Worm (Caenorhabditis elegans) whole organism, L4 larva: ENCODE results near the gene cap-1.

ENCODE experiments used
- D1046.2 ChIP-seq: fragments of 200-800 bp; sonication (Bioruptor generic); IDR thresholded peaks from 2 replicates; pipeline ENCODE4 v1.3.6; 2022; ENCODE audit warnings: missing genetic modification characterization, missing compliant biosample characterization
- F10B5.3 ChIP-seq: sonication (generic microtip); optimal IDR thresholded peaks from 2 replicates; lab custom pipeline; 2016; ENCODE audit warnings: mild to moderate bottlenecking, missing genetic modification characterization, missing compliant biosample characterization
- F26F4.8 ChIP-seq: fragments of 200-800 bp; sonication (Bioruptor generic); conservative IDR thresholded peaks from 2 replicates; pipeline ENCODE4 v1.3.6; 2022; ENCODE audit warnings: missing genetic modification characterization, missing compliant biosample characterization
- F44E2.7 ChIP-seq: fragments of 200-800 bp; sonication (Bioruptor generic); IDR thresholded peaks from 2 replicates; pipeline ENCODE4 v2.1.2; 2022; ENCODE audit warnings: missing genetic modification characterization, missing compliant biosample characterization
- T20F7.1 ChIP-seq: fragments of 200-800 bp; sonication (Bioruptor generic); optimal IDR thresholded peaks from 2 replicates; lab custom pipeline; 2018; ENCODE audit warnings: mild to moderate bottlenecking, missing genetic modification characterization, missing compliant biosample characterization
- Y48G9A.11 ChIP-seq: fragments of 200-800 bp; sonication (Bioruptor generic); IDR thresholded peaks from 2 replicates; pipeline ENCODE4 v1.3.6; 2022; ENCODE audit warnings: missing genetic modification reagents, missing genetic modification characterization, missing compliant biosample characterization
- Y5F2A.4 ChIP-seq: fragments of 200-800 bp; sonication (Bioruptor generic); optimal IDR thresholded peaks from 2 replicates; lab custom pipeline; 2018; ENCODE audit warnings: mild to moderate bottlenecking, missing genetic modification characterization, missing compliant biosample characterization
- ZK337.2 ChIP-seq: fragments of 200-800 bp; sonication (Bioruptor generic); IDR thresholded peaks from 2 replicates; pipeline ENCODE4 v1.3.6; 2022; ENCODE audit warnings: missing genetic modification reagents, missing genetic modification characterization, missing compliant biosample characterization
- ZK546.5 ChIP-seq, 2 experiments: sonication (generic microtip); optimal IDR thresholded peaks; 2 replicates each; lab custom pipeline; 2017; ENCODE audit warnings: missing biosample characterization in 2 of 2, missing genetic modification characterization in 2 of 2
- ama-1 ChIP-seq: fragments of 150-350 bp; optimal IDR thresholded peaks from 2 replicates; lab custom pipeline; 2014; ENCODE audit warnings: inconsistent platforms, mixed read lengths
- ceh-28 ChIP-seq: fragments of 150-350 bp; optimal IDR thresholded peaks from 2 replicates; lab custom pipeline; 2014; ENCODE audit warnings: missing biosample characterization, missing genetic modification reagents, missing genetic modification characterization
- ceh-32 ChIP-seq: sonication (generic microtip); optimal IDR thresholded peaks from 2 replicates; lab custom pipeline; 2016; ENCODE audit warnings: mild to moderate bottlenecking, missing genetic modification characterization, missing compliant biosample characterization; ENCODE audit not compliant: poor library complexity
- ceh-62 ChIP-seq: sonication (generic microtip); optimal IDR thresholded peaks from 2 replicates; lab custom pipeline; 2017; ENCODE audit warnings: missing biosample characterization, missing genetic modification characterization
- ctbp-1 ChIP-seq: fragments of 200-800 bp; sonication (Bioruptor generic); IDR thresholded peaks from 2 replicates; pipeline ENCODE4 v1.3.6; 2022; ENCODE audit warnings: missing genetic modification reagents, missing genetic modification characterization, missing compliant biosample characterization
- daf-16 ChIP-seq, 3 experiments: sonication (generic microtip); optimal IDR thresholded peaks; 2 replicates each; lab custom pipeline; 2016 to 2017; ENCODE audit warnings: missing genetic modification characterization in 3 of 3, missing genetic modification reagents in 3 of 3, mild to moderate bottlenecking in 2 of 3, missing compliant biosample characterization in 2 of 3, missing biosample characterization in 1 of 3, moderate library complexity in 1 of 3
- daf-19 ChIP-seq: fragments of 200-800 bp; sonication (Bioruptor generic); conservative IDR thresholded peaks from 2 replicates; pipeline ENCODE4 v1.3.6; 2022; ENCODE audit warnings: missing genetic modification characterization, missing compliant biosample characterization
- daf-8 ChIP-seq: fragments of 200-800 bp; sonication (Bioruptor generic); IDR thresholded peaks from 2 replicates; pipeline ENCODE4 v1.3.6; 2022; ENCODE audit warnings: missing genetic modification characterization, missing compliant biosample characterization
- dmd-6 ChIP-seq: fragments of 200-800 bp; sonication (Bioruptor generic); IDR thresholded peaks from 2 replicates; pipeline ENCODE4 v1.3.6; 2022; ENCODE audit warnings: missing genetic modification reagents, missing genetic modification characterization, missing compliant biosample characterization
- dmd-9 ChIP-seq: fragments of 200-800 bp; sonication (Bioruptor generic); IDR thresholded peaks from 2 replicates; pipeline ENCODE4 v1.3.6; 2022; ENCODE audit warnings: missing genetic modification reagents, missing genetic modification characterization, missing compliant biosample characterization
- egl-27 ChIP-seq: sonication (generic microtip); optimal IDR thresholded peaks from 3 replicates; lab custom pipeline; 2017; ENCODE audit warnings: missing biosample characterization, missing genetic modification reagents, missing genetic modification characterization
- gei-8 ChIP-seq: fragments of 200-800 bp; sonication (Bioruptor generic); optimal IDR thresholded peaks from 2 replicates; lab custom pipeline; 2018; ENCODE audit warnings: mild to moderate bottlenecking, missing genetic modification characterization, missing compliant biosample characterization
- hlh-11 ChIP-seq: fragments of 200-800 bp; sonication (Bioruptor generic); optimal IDR thresholded peaks from 2 replicates; lab custom pipeline; 2018; ENCODE audit warnings: mild to moderate bottlenecking, missing genetic modification characterization, missing compliant biosample characterization
- hlh-30 ChIP-seq: sonication (generic microtip); optimal IDR thresholded peaks from 2 replicates; lab custom pipeline; 2017; ENCODE audit warnings: antibody characterized with exemption, mild to moderate bottlenecking, missing genetic modification characterization, missing compliant biosample characterization; ENCODE audit not compliant: insufficient read depth
- lim-7 ChIP-seq: fragments of 200-800 bp; sonication (Bioruptor generic); IDR thresholded peaks from 2 replicates; pipeline ENCODE4 v1.3.6; 2022; ENCODE audit warnings: missing genetic modification characterization, missing compliant biosample characterization
- lin-38 ChIP-seq: fragments of 200-800 bp; sonication (Bioruptor generic); IDR thresholded peaks from 2 replicates; pipeline ENCODE4 v1.3.6; 2022; ENCODE audit warnings: missing genetic modification reagents, missing genetic modification characterization, missing compliant biosample characterization
- lin-39 ChIP-seq: fragments of 150-350 bp; optimal IDR thresholded peaks from 2 replicates; lab custom pipeline; 2014; ENCODE audit warnings: missing biosample characterization, missing genetic modification reagents, missing genetic modification characterization
- lir-3 ChIP-seq: sonication (generic microtip); optimal IDR thresholded peaks from 2 replicates; lab custom pipeline; 2016; ENCODE audit warnings: mild to moderate bottlenecking, missing genetic modification characterization, missing compliant biosample characterization
- mdl-1 ChIP-seq, 2 experiments: fragments of 150-350 bp in 1 of 2; sonication (generic microtip) in 1 of 2; optimal IDR thresholded peaks; 2 replicates each; lab custom pipeline; 2014 to 2017; ENCODE audit warnings: missing biosample characterization in 2 of 2, missing genetic modification characterization in 2 of 2
- mep-1 ChIP-seq: fragments of 150-350 bp; sonication (generic microtip); optimal IDR thresholded peaks from 3 replicates; lab custom pipeline; 2014; ENCODE audit warnings: missing biosample characterization, missing genetic modification characterization
- mes-2 ChIP-seq: sonication (generic microtip); optimal IDR thresholded peaks from 2 replicates; lab custom pipeline; 2016; ENCODE audit warnings: missing genotype, mild to moderate bottlenecking, missing genetic modification characterization, missing compliant biosample characterization; ENCODE audit not compliant: poor library complexity, severe bottlenecking
- mxl-3 ChIP-seq: fragments of 200-800 bp; sonication (Bioruptor generic); optimal IDR thresholded peaks from 2 replicates; lab custom pipeline; 2018; ENCODE audit warnings: mild to moderate bottlenecking, missing genetic modification characterization, missing compliant biosample characterization
- nhr-11 ChIP-seq: fragments of 150-350 bp; optimal IDR thresholded peaks from 2 replicates; lab custom pipeline; 2014; ENCODE audit warnings: missing biosample characterization, missing genetic modification characterization
- nhr-111 ChIP-seq: fragments of 200-800 bp; sonication (Bioruptor generic); optimal IDR thresholded peaks from 2 replicates; lab custom pipeline; 2018; ENCODE audit warnings: mild to moderate bottlenecking, missing genetic modification characterization, missing compliant biosample characterization
- nhr-237 ChIP-seq: sonication (generic microtip); optimal IDR thresholded peaks from 2 replicates; lab custom pipeline; 2017; ENCODE audit warnings: missing biosample characterization, missing genetic modification characterization
- nhr-48 ChIP-seq: sonication (generic microtip); optimal IDR thresholded peaks from 2 replicates; lab custom pipeline; 2016; ENCODE audit warnings: mild to moderate bottlenecking, missing genetic modification characterization, missing compliant biosample characterization
- nhr-77 ChIP-seq: fragments of 150-350 bp; optimal IDR thresholded peaks from 2 replicates; lab custom pipeline; 2014; ENCODE audit warnings: missing biosample characterization, missing genetic modification characterization
- php-3 ChIP-seq: fragments of 200-800 bp; sonication (Bioruptor generic); IDR thresholded peaks from 2 replicates; pipeline ENCODE4 v1.3.6; 2022; ENCODE audit warnings: missing genetic modification reagents, missing genetic modification characterization, missing compliant biosample characterization
- pqm-1 ChIP-seq: sonication (generic microtip); optimal IDR thresholded peaks from 2 replicates; lab custom pipeline; 2017; ENCODE audit warnings: missing biosample characterization, missing genetic modification characterization
- set-16 ChIP-seq: fragments of 200-800 bp; sonication (Bioruptor generic); IDR thresholded peaks from 2 replicates; pipeline ENCODE4 v1.3.6; 2022; ENCODE audit warnings: missing genetic modification reagents, missing genetic modification characterization, missing compliant biosample characterization
- skn-1 ChIP-seq: fragments of 150-350 bp; optimal IDR thresholded peaks from 2 replicates; lab custom pipeline; 2014; ENCODE audit warnings: missing biosample characterization, missing genetic modification characterization
- tra-1 ChIP-seq: fragments of 200-800 bp; sonication (Bioruptor generic); IDR thresholded peaks from 2 replicates; pipeline ENCODE4 v1.3.6; 2022; ENCODE audit warnings: missing genetic modification reagents, missing genetic modification characterization, missing compliant biosample characterization
- zip-2 ChIP-seq: fragments of 150-350 bp; optimal IDR thresholded peaks from 2 replicates; lab custom pipeline; 2014; ENCODE audit warnings: missing biosample characterization, missing genetic modification characterization

The cap-1 gene

DNA sequence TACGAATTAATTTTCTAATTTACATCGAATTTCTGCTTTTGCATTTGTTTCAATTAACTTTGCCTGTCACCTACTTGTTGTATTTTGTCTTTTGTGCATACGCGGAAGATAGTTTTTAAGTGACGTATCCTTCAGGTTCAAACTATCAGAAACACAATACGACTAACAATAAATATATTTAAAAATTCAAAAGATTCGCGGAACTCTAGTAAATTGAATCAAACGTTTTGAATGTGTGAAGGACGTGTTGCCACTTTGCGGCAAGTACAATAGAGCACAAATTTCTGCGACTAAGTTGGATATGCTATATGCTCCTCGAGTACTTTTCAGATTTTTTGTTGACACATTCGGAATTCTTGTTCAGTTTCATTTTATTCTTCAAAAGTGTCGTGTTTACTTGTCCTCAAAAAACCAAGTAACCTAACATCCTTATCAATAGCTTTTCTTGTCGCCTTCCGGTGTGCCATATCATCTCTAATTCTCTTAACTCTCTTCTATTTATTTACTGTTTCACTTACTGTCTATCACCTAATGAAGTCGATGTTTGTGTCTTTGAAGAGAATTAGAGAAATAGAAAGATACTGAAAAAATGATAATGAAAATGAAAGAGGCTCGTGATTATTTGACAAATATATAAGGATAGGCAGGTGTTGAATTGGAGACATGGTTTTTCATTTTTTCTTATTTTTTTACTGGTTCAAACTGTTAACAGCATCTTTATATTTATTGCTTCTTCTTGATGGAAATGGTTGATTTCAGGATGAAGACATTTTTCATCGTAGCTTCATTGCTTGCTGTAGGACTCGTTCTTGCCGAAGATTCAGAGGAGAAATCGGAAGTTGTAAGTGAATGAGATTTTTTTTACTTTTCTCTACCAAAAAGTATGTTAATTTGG, 41.2 kb downstream of the cap-1 start, which contains the start of gene srlf-7 (continued):
- peak; percentile 95 for TF ChIP-seq nhr-77 (tag; lab: Kevin White, UChicago)
- TF ChIP-seq, all 104 proteins: peak for 30

DNA sequence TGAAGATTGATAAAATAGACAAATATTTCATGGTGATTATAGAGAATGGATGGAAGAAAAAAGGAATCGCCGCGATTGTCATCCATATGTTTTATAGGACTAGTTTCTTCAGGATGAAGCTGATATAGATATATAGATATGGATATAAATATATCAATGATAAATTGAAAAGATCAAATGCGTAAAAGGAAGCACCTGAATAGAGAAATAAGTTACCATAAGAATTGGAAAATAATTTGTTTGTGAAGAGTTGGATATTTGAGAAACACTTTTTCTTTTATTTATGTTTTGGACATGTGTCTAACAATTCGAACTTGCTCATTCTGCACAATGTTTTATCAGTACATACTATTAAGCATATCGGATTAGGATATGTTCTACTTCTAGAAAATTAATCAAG, 42.0 kb downstream of the cap-1 start, which contains the start of gene C42D4.13:
Gene C42D4.13, minus strand, starts transcription at position 101 of the 400 bp plus-strand sequence.
- TF ChIP-seq nhr-237 (tag; lab: Kevin White, UChicago): no peak
- no peak for TF ChIP-seq lim-7 (GFP tag; lab: Robert Waterston, UW)
- TF ChIP-seq mdl-1 (tag; optimal IDR thresholded peaks at IDR 0.05; lab: Kevin White, UChicago): no peak

DNA sequence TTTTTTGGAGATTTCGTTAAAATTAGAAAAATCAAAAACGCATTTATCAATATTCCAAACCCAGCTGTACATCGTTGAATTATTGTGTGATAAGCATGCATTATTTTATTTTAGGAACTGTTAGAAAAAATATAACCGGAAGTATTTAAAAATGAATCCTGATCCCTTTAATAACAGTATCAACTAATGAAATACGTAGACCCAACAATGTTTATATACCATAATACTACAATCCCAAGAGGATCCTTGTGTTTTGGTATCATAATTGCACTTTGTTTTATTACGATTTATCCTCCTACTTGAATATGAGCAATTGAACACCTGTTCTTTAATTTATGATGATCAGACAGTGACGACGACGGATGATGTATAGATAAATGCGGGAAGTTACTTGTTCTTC, 43.3 kb downstream of the cap-1 start, which contains the start of gene str-249:
Gene str-249, minus strand, starts transcription at position 101 of the 400 bp plus-strand sequence.
- TF ChIP-seq mxl-3 (no peak), daf-8 (no peak), egl-27 (tag; lab: Kevin White, UChicago) (no peak), F26F4.8 (GFP tag; lab: Robert Waterston, UW) (no peak), set-16 (no peak), ceh-32 (no peak), zip-2 (tag; lab: Kevin White, UChicago) (no peak), lin-39 (tag; lab: Kevin White, UChicago) (no peak), nhr-111 (GFP tag; lab: Kevin White, UChicago) (no peak), D1046.2 (GFP tag; lab: Robert Waterston, UW) (no peak), ctbp-1 (GFP tag; lab: Robert Waterston, UW) (no peak)
- TF ChIP-seq, all 104 proteins: peak for 0

DNA sequence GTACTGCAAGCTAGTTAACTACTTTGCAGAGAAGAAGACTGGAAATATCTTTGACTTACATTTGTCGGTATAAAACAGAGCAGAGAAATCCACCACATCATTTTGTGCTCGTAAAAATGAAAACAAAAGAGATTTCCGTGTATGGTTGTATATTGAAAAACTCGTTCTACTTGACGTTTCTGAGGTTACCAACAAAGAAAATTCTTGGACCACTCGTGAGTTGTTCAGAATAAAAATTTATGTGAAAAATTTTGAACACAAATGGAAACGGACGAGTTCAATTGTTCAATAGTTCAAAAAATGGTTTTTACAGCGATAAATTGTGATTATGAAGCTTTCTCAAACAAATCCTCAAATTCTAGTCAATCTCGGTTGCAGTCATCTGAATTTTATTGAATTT, 45.4 kb downstream of the cap-1 start, which contains the start of gene clec-179:
Gene clec-179, minus strand, starts transcription at position 101 of the 400 bp plus-strand sequence.
- no peak for TF ChIP-seq dmd-9 (GFP tag; lab: Robert Waterston, UW)
- TF ChIP-seq lin-38 (GFP tag; lab: Robert Waterston, UW): no peak
- TF ChIP-seq skn-1 (tag; lab: Kevin White, UChicago): no peak
- TF ChIP-seq mep-1 (tag; lab: Kevin White, UChicago): no peak
- no peak for TF ChIP-seq hlh-30 (tag; lab: Kevin White, UChicago)
- TF ChIP-seq ZK546.5 (tag; optimal IDR thresholded peaks at IDR 0.05; lab: Kevin White, UChicago): no peak
- TF ChIP-seq ama-1 (lab: Kevin White, UChicago): no peak
- TF ChIP-seq F44E2.7 (GFP tag; lab: Robert Waterston, UW): no peak
- no peak for TF ChIP-seq daf-19 (GFP tag; lab: Robert Waterston, UW)
- TF ChIP-seq T20F7.1: no peak
- TF ChIP-seq nhr-77 (tag; lab: Kevin White, UChicago): no peak
- TF ChIP-seq mes-2 (tag; lab: Kevin White, UChicago): no peak
- no peak for TF ChIP-seq dmd-6 (GFP tag; lab: Robert Waterston, UW)
- no peak for TF ChIP-seq Y48G9A.11 (GFP tag; lab: Robert Waterston, UW)
- TF ChIP-seq tra-1 (GFP tag; lab: Robert Waterston, UW): no peak
- no peak for TF ChIP-seq ZK337.2 (GFP tag; lab: Robert Waterston, UW)
- no peak for TF ChIP-seq daf-8
- no peak for TF ChIP-seq D1046.2 (GFP tag; lab: Robert Waterston, UW)
- TF ChIP-seq nhr-11 (tag; lab: Kevin White, UChicago): no peak

DNA sequence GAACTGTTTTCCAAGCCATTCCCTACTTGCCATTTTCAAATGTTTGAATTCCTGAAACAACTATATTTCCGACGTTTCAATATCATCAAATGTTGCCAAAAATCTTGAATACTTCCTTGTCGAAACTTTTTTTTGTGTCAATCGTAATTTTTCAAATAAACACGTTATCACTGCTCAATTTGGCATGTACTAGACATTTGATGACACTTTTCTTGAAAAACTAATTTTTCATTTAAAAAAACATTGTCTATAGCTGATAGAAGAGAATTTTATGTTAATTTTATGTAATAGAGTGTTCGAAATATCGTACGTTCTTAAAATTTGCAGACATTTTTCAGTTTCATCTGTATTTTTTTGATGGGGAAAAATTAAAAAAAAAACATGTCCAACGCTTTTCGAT, 47.2 kb downstream of the cap-1 start:
- no peak for TF ChIP-seq ceh-62
- TF ChIP-seq nhr-237 (tag; lab: Kevin White, UChicago): no peak
- no peak for TF ChIP-seq pqm-1 (tag; lab: Kevin White, UChicago)
- TF ChIP-seq tra-1 (GFP tag; lab: Robert Waterston, UW): 0 out of 2 replicates have a peak, but pooled peaks have one; percentile 49
- no peak for TF ChIP-seq F10B5.3 (tag; lab: Kevin White, UChicago)
- TF ChIP-seq set-16: no peak
- TF ChIP-seq lir-3 (tag; lab: Kevin White, UChicago): no peak
- peak; percentile 54; the same call in 1 of the 2 replicates for TF ChIP-seq php-3 (GFP tag; lab: Robert Waterston, UW)
- TF ChIP-seq Y5F2A.4 (GFP tag; lab: Kevin White, UChicago): no peak
- peak; percentile 38 for TF ChIP-seq hlh-11 (tag; lab: Kevin White, UChicago)
- TF ChIP-seq gei-8: no peak
- TF ChIP-seq ceh-28 (tag; lab: Kevin White, UChicago): no peak
- peak; percentile 54 for TF ChIP-seq nhr-48 (tag; lab: Kevin White, UChicago)
- peak in 1 of 2 experiments; percentile 49 for TF ChIP-seq daf-16 (GFP tag; optimal IDR thresholded peaks at IDR 0.05; lab: Kevin White, UChicago)
- TF ChIP-seq daf-16 (tag; optimal IDR thresholded peaks at IDR 0.05; lab: Kevin White, UChicago): peak; percentile 91
